Fruit fly (Drosophila melanogaster) whole organism, embryonic: ENCODE results near the gene CG9395.
A peak's percentile ranks its signal among the peaks of the same experiment; 100 is the strongest.

Source experiments
- B-H1 ChIP-seq: fragments of 200-800 bp; sonication (Bioruptor generic); IDR thresholded peaks from 3 replicates; pipeline ENCODE4 v1.3.6; 2022; ENCODE audit warnings: missing biosample characterization, missing genetic modification characterization
- BtbVII ChIP-seq: fragments of 200-800 bp; sonication (Bioruptor generic); optimal IDR thresholded peaks from 3 replicates; lab custom pipeline; 2017; ENCODE audit warnings: missing biosample characterization, mild to moderate bottlenecking, missing genetic modification characterization
- CG10209 ChIP-seq: fragments of 200-800 bp; sonication (Bioruptor generic); optimal IDR thresholded peaks from 3 replicates; lab custom pipeline; 2017; ENCODE audit warnings: missing biosample characterization, mild to moderate bottlenecking, missing genetic modification characterization, missing genetic modification reagents
- CG10431 ChIP-seq: fragments of 200-800 bp; sonication (Bioruptor generic); optimal IDR thresholded peaks from 3 replicates; lab custom pipeline; 2018; ENCODE audit warnings: missing biosample characterization, mild to moderate bottlenecking, missing genetic modification characterization
- CG10654 ChIP-seq: fragments of 200-800 bp; sonication (Bioruptor generic); optimal IDR thresholded peaks from 2 replicates; lab custom pipeline; 2016; ENCODE audit warnings: missing biosample characterization, missing genetic modification characterization
- CG11247 ChIP-seq: fragments of 200-800 bp; sonication (Bioruptor generic); IDR thresholded peaks from 2 replicates; pipeline ENCODE4 v1.3.6; 2022; ENCODE audit warnings: missing biosample characterization, missing genetic modification characterization
- CG12391 ChIP-seq: fragments of 200-800 bp; sonication (Bioruptor generic); optimal IDR thresholded peaks from 3 replicates; lab custom pipeline; 2018; ENCODE audit warnings: missing biosample characterization, mild to moderate bottlenecking, missing genetic modification characterization, moderate library complexity
- CG13894 ChIP-seq: fragments of 200-800 bp; sonication (Bioruptor generic); optimal IDR thresholded peaks from 3 replicates; lab custom pipeline; 2018; ENCODE audit warnings: missing biosample characterization, mild to moderate bottlenecking, missing genetic modification characterization, moderate library complexity
- CG17829 ChIP-seq: fragments of 200-800 bp; optimal IDR thresholded peaks from 2 replicates; lab custom pipeline; 2019; ENCODE audit warnings: missing biosample characterization, mild to moderate bottlenecking, missing genetic modification characterization, moderate library complexity
- CG1832 ChIP-seq: fragments of 200-800 bp; sonication (Bioruptor generic); optimal IDR thresholded peaks from 2 replicates; lab custom pipeline; 2017; ENCODE audit warnings: missing biosample characterization, mild to moderate bottlenecking, missing genetic modification characterization, inconsistent platforms
- CG18476 ChIP-seq: fragments of 200-800 bp; sonication (Bioruptor generic); optimal IDR thresholded peaks from 2 replicates; lab custom pipeline; 2016; ENCODE audit warnings: missing biosample characterization, mild to moderate bottlenecking, missing genetic modification characterization
- CG18619 ChIP-seq: fragments of 200-800 bp; sonication (Bioruptor generic); optimal IDR thresholded peaks from 3 replicates; lab custom pipeline; 2017; ENCODE audit warnings: missing biosample characterization, mild to moderate bottlenecking, missing genetic modification characterization
- CG2116 ChIP-seq: fragments of 200-800 bp; sonication (Bioruptor generic); optimal IDR thresholded peaks from 3 replicates; lab custom pipeline; 2018; ENCODE audit warnings: missing biosample characterization, mild to moderate bottlenecking, missing genetic modification characterization
- CG31441 ChIP-seq: fragments of 200-800 bp; sonication (Bioruptor generic); IDR thresholded peaks from 2 replicates; pipeline ENCODE4 v1.3.6; 2022; ENCODE audit warnings: missing biosample characterization, missing genetic modification characterization
- CG32767 ChIP-seq: fragments of 200-800 bp; sonication (Bioruptor generic); IDR thresholded peaks from 2 replicates; pipeline ENCODE4 v1.3.6; 2022; ENCODE audit warnings: missing biosample characterization, missing genetic modification characterization
- CG4328 ChIP-seq: fragments of 200-800 bp; sonication (Bioruptor generic); optimal IDR thresholded peaks from 3 replicates; lab custom pipeline; 2017; ENCODE audit warnings: missing biosample characterization, missing genetic modification reagents, missing genetic modification characterization
- CG4360 ChIP-seq: fragments of 200-800 bp; sonication (Bioruptor generic); IDR thresholded peaks from 2 replicates; pipeline ENCODE4 v1.3.6; 2022; ENCODE audit warnings: missing biosample characterization, missing genetic modification characterization
- CG6854 ChIP-seq: fragments of 200-800 bp; sonication (Bioruptor generic); optimal IDR thresholded peaks from 3 replicates; lab custom pipeline; 2017; ENCODE audit warnings: missing biosample characterization, mild to moderate bottlenecking, missing genetic modification characterization
- CG8359 ChIP-seq: fragments of 200-800 bp; sonication (Bioruptor generic); optimal IDR thresholded peaks from 2 replicates; lab custom pipeline; 2017; ENCODE audit warnings: missing biosample characterization, mild to moderate bottlenecking, missing genetic modification characterization, borderline replicate concordance
- CG9817 ChIP-seq: fragments of 200-800 bp; sonication (Bioruptor generic); optimal IDR thresholded peaks from 2 replicates; lab custom pipeline; 2018; ENCODE audit warnings: missing biosample characterization, mild to moderate bottlenecking, missing genetic modification characterization, moderate library complexity
- Doc3 ChIP-seq: fragments of 200-800 bp; sonication (Bioruptor generic); IDR thresholded peaks from 3 replicates; pipeline ENCODE4 v1.3.6; 2022; ENCODE audit warnings: missing biosample characterization, missing genetic modification characterization; ENCODE audit not compliant: partially characterized antibody
- Dp ChIP-seq: fragments of 200-800 bp; sonication (Bioruptor generic); optimal IDR thresholded peaks from 2 replicates; lab custom pipeline; 2018; ENCODE audit warnings: missing biosample characterization, mild to moderate bottlenecking, missing genetic modification characterization, moderate library complexity
- E2f2 ChIP-seq: fragments of 200-800 bp; sonication (Bioruptor generic); IDR thresholded peaks from 2 replicates; pipeline ENCODE4 v1.3.6; 2022; ENCODE audit warnings: missing biosample characterization, missing genetic modification characterization
- ERR ChIP-seq: fragments of 200-800 bp; sonication (Bioruptor generic); optimal IDR thresholded peaks from 2 replicates; lab custom pipeline; 2016; ENCODE audit warnings: missing biosample characterization, missing genetic modification characterization
- H15 ChIP-seq: fragments of 200-800 bp; sonication (Bioruptor generic); IDR thresholded peaks from 3 replicates; pipeline ENCODE4 v1.3.6; 2022; ENCODE audit warnings: missing biosample characterization, missing genetic modification characterization
- HHEX ChIP-seq: fragments of 200-800 bp; sonication (Bioruptor generic); optimal IDR thresholded peaks from 3 replicates; lab custom pipeline; 2017; ENCODE audit warnings: missing biosample characterization, mild to moderate bottlenecking, missing genetic modification characterization, missing genetic modification reagents
- Hey ChIP-seq: fragments of 200-800 bp; sonication (Bioruptor generic); optimal IDR thresholded peaks from 3 replicates; lab custom pipeline; 2018; ENCODE audit warnings: missing biosample characterization, mild to moderate bottlenecking, missing genetic modification characterization
- HmgZ ChIP-seq: fragments of 200-800 bp; sonication (Bioruptor generic); optimal IDR thresholded peaks from 2 replicates; lab custom pipeline; 2018; ENCODE audit warnings: missing biosample characterization, mild to moderate bottlenecking, missing genetic modification characterization
- MBD-R2 ChIP-seq: fragments of 200-800 bp; sonication (Bioruptor generic); IDR thresholded peaks from 2 replicates; pipeline ENCODE4 v1.3.6; 2022; ENCODE audit warnings: missing biosample characterization, missing genetic modification characterization
- Max ChIP-seq: fragments of 200-800 bp; sonication (Bioruptor generic); optimal IDR thresholded peaks from 2 replicates; lab custom pipeline; 2016; ENCODE audit warnings: missing biosample characterization, mild to moderate bottlenecking, missing genetic modification characterization
- Med ChIP-seq: fragments of 200-800 bp; sonication (Bioruptor generic); peaks from one replicate; lab custom pipeline; 2016; ENCODE audit warnings: missing biosample characterization, missing genetic modification characterization, mild to moderate bottlenecking, inconsistent platforms, moderate library complexity
- Nf-YB ChIP-seq: fragments of 200-800 bp; sonication (Bioruptor generic); optimal IDR thresholded peaks from 3 replicates; lab custom pipeline; 2019; ENCODE audit warnings: missing biosample characterization, mild to moderate bottlenecking, missing genetic modification characterization, moderate library complexity
- Spps ChIP-seq: fragments of 200-800 bp; sonication (Bioruptor generic); optimal IDR thresholded peaks from 2 replicates; lab custom pipeline; 2018; ENCODE audit warnings: missing biosample characterization, mild to moderate bottlenecking, missing genetic modification characterization
- Taf1 ChIP-seq: fragments of 200-800 bp; sonication (Bioruptor generic); IDR thresholded peaks from 2 replicates; pipeline ENCODE4 v1.3.6; 2022; ENCODE audit warnings: missing biosample characterization, missing genetic modification characterization
- Xbp1 ChIP-seq: fragments of 200-800 bp; sonication (Bioruptor generic); optimal IDR thresholded peaks from 3 replicates; lab custom pipeline; 2016; ENCODE audit warnings: missing biosample characterization, mild to moderate bottlenecking, missing genetic modification characterization
- bigmax ChIP-seq: fragments of 200-800 bp; sonication (Bioruptor generic); optimal IDR thresholded peaks from 2 replicates; lab custom pipeline; 2018; ENCODE audit warnings: missing biosample characterization, mild to moderate bottlenecking, missing genetic modification characterization
- bsh ChIP-seq, 2 experiments: fragments of 200-800 bp; sonication (Bioruptor generic); optimal IDR thresholded peaks; 2 replicates each; lab custom pipeline; 2017 to 2018; ENCODE audit warnings: mild to moderate bottlenecking in 2 of 2, missing biosample characterization in 2 of 2, missing genetic modification characterization in 2 of 2, moderate library complexity in 1 of 2
- dmrt11E ChIP-seq: fragments of 200-800 bp; sonication (Bioruptor generic); optimal IDR thresholded peaks from 3 replicates; lab custom pipeline; 2018; ENCODE audit warnings: missing biosample characterization, mild to moderate bottlenecking, missing genetic modification characterization, moderate library complexity
- lmd ChIP-seq: fragments of 200-800 bp; sonication (Bioruptor generic); IDR thresholded peaks from 2 replicates; pipeline ENCODE4 v1.3.6; 2022; ENCODE audit warnings: missing biosample characterization, missing genetic modification characterization
- mirr ChIP-seq: fragments of 200-800 bp; sonication (Bioruptor generic); optimal IDR thresholded peaks from 3 replicates; lab custom pipeline; 2018; ENCODE audit warnings: missing biosample characterization, mild to moderate bottlenecking, missing genetic modification characterization
- oc ChIP-seq: fragments of 200-800 bp; sonication (Bioruptor generic); optimal IDR thresholded peaks from 2 replicates; lab custom pipeline; 2018; ENCODE audit warnings: missing biosample characterization, mild to moderate bottlenecking, missing genetic modification characterization, moderate library complexity
- psq ChIP-seq: fragments of 200-800 bp; sonication (Bioruptor generic); optimal IDR thresholded peaks from 2 replicates; lab custom pipeline; 2017; ENCODE audit warnings: missing biosample characterization, missing genetic modification characterization
- sens ChIP-seq: fragments of 200-800 bp; sonication (Bioruptor generic); peaks from one replicate; lab custom pipeline; 2016; ENCODE audit warnings: missing biosample characterization, missing genetic modification characterization
- sens-2 ChIP-seq: fragments of 200-800 bp; sonication (Bioruptor generic); IDR thresholded peaks from 2 replicates; pipeline ENCODE4 v1.3.6; 2022; ENCODE audit warnings: missing biosample characterization, missing genetic modification characterization
- sim ChIP-seq: fragments of 200-800 bp; sonication (Bioruptor generic); IDR thresholded peaks from 2 replicates; pipeline ENCODE4 v1.3.6; 2022; ENCODE audit warnings: missing biosample characterization, missing genetic modification characterization
- slp2 ChIP-seq: fragments of 200-800 bp; sonication (Bioruptor generic); optimal IDR thresholded peaks from 2 replicates; lab custom pipeline; 2016; ENCODE audit warnings: missing biosample characterization, missing genetic modification characterization
- tx ChIP-seq: fragments of 200-800 bp; sonication (Bioruptor generic); optimal IDR thresholded peaks from 2 replicates; lab custom pipeline; 2016; ENCODE audit warnings: missing biosample characterization, missing genetic modification characterization
- vnd ChIP-seq: fragments of 200-800 bp; sonication (Bioruptor generic); IDR thresholded peaks from 3 replicates; pipeline ENCODE4 v1.3.6; 2022; ENCODE audit warnings: missing biosample characterization, missing genetic modification characterization; ENCODE audit not compliant: partially characterized antibody
- wor ChIP-seq: fragments of 200-800 bp; sonication (Bioruptor generic); IDR thresholded peaks from 2 replicates; pipeline ENCODE4 v1.3.6; 2022; ENCODE audit warnings: missing biosample characterization, missing genetic modification characterization
- zf30C ChIP-seq: fragments of 200-800 bp; sonication (Bioruptor generic); optimal IDR thresholded peaks from 3 replicates; lab custom pipeline; 2018; ENCODE audit warnings: missing biosample characterization, mild to moderate bottlenecking, missing genetic modification characterization

The CG9395 gene

DNA sequence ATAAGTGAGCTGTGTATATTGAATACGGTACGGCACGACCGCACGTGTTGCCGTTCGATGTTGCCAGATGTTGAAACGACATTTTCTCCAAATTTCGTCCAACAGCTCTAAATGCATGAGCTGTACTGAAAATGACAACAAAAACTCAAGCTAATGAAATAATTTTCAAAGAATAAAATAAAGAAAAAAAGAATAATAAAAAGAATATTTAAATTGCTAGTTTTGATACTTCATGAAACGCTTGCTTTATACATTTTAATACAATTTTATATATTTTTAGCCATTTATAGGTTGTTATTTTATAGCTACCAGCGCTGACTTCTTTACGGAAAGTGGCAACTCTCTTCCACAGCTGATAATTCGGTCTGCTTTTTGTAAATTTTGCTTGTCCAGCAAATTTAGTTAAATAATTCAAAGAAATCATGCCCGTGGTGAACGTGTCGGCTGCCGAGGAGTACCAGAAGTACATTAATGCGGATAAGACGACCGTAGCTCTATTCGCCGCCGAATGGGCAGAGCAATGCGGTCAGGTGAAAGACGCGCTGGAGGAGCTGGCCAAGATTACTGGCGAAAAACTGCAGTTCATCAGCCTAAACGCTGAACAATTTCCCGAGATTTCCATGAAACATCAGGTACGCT lies 11.4 kb upstream of the CG9395 start, which contains the start of the genes Nnp-1 and Grx3 (continued):
- peak; percentile 81 for TF ChIP-seq Med (GFP tag; lab: Kevin White, UChicago)
- TF ChIP-seq Nf-YB (GFP tag; lab: Kevin White, UChicago), result no peak
- no peak for TF ChIP-seq B-H1 (GFP tag; lab: Robert Waterston, UW)
- TF ChIP-seq CG18476 (GFP tag; lab: Kevin White, UChicago), result no peak
- no peak for TF ChIP-seq CG12391 (tag; lab: Kevin White, UChicago)
- no peak for TF ChIP-seq Taf1
- peak; percentile 52 for TF ChIP-seq HmgZ
- TF ChIP-seq CG10654 (GFP tag; lab: Kevin White, UChicago), result peak; percentile 30
- peak; percentile 36 for TF ChIP-seq CG18619 (GFP tag; lab: Kevin White, UChicago)
- TF ChIP-seq CG9817 (tag; lab: Kevin White, UChicago), result peak; percentile 73
- TF ChIP-seq Doc3 (GFP tag; lab: Robert Waterston, UW), result no peak
- peak; percentile 61 for TF ChIP-seq dmrt11E
- peak; percentile 1 for TF ChIP-seq Dp (GFP tag; lab: Kevin White, UChicago)
- peak; percentile 98 for TF ChIP-seq Max (GFP tag; lab: Kevin White, UChicago)
- TF ChIP-seq CG31441, result no peak
- no peak for TF ChIP-seq HHEX (GFP tag; lab: Kevin White, UChicago)
- no peak for TF ChIP-seq mirr (GFP tag; lab: Kevin White, UChicago)
- TF ChIP-seq vnd, result no peak
- no peak for TF ChIP-seq ERR (GFP tag; lab: Kevin White, UChicago)
- no peak for TF ChIP-seq sens-2 (GFP tag; lab: Robert Waterston, UW)
- peak in 1 of 2 experiments; percentile 51 for TF ChIP-seq bsh (GFP tag; optimal IDR thresholded peaks at IDR 0.05; lab: Kevin White, UChicago)
- no peak for TF ChIP-seq CG10431 (GFP tag; lab: Kevin White, UChicago)
- no peak for TF ChIP-seq CG13894
- TF ChIP-seq E2f2 (GFP tag; lab: Robert Waterston, UW), result 0 out of 2 replicates have a peak, but pooled peaks have one; percentile 16
- no peak for TF ChIP-seq CG6854 (GFP tag; lab: Kevin White, UChicago)
- peak; percentile 54 for TF ChIP-seq CG2116 (GFP tag; lab: Kevin White, UChicago)
- TF ChIP-seq psq, result no peak
- TF ChIP-seq Hey (tag; lab: Kevin White, UChicago), result no peak
- peak; percentile 34 for TF ChIP-seq CG4328 (GFP tag; lab: Kevin White, UChicago)
- TF ChIP-seq CG8359 (GFP tag; lab: Kevin White, UChicago), result no peak
- TF ChIP-seq lmd (GFP tag; lab: Robert Waterston, UW), result peak; percentile 32; the same call in 1 of the 2 replicates
- TF ChIP-seq zf30C (GFP tag; lab: Kevin White, UChicago), result no peak
- peak; percentile 57 for TF ChIP-seq MBD-R2
- no peak for TF ChIP-seq CG10209 (GFP tag; lab: Kevin White, UChicago)
- TF ChIP-seq slp2 (GFP tag; lab: Kevin White, UChicago), result no peak
- peak; percentile 14 for TF ChIP-seq BtbVII
- TF ChIP-seq CG32767 (GFP tag; lab: Robert Waterston, UW), result peak; percentile 26; the same call in 1 of the 2 replicates
- no peak for TF ChIP-seq tx
- TF ChIP-seq Xbp1 (GFP tag; lab: Kevin White, UChicago), result peak; percentile 53
- no peak for TF ChIP-seq sim (GFP tag; lab: Robert Waterston, UW)
- no peak for TF ChIP-seq oc (tag; lab: Kevin White, UChicago)
- TF ChIP-seq Spps, result no peak
- peak; percentile 46; the same call in 1 of the 2 replicates for TF ChIP-seq CG4360 (GFP tag; lab: Robert Waterston, UW)
- TF ChIP-seq wor (GFP tag; lab: Robert Waterston, UW), result no peak
- no peak for TF ChIP-seq sens (GFP tag; lab: Kevin White, UChicago)
- TF ChIP-seq bigmax, result no peak
- no peak for TF ChIP-seq CG1832 (GFP tag; lab: Kevin White, UChicago)
- TF ChIP-seq H15 (GFP tag; lab: Robert Waterston, UW), result no peak
- TF ChIP-seq CG11247 (GFP tag; lab: Robert Waterston, UW), result no peak
- peak; percentile 69 for TF ChIP-seq CG17829 (tag; lab: Kevin White, UChicago)
